Fruit fly (Drosophila melanogaster): ENCODE measurements around the gene Cpr72Ec.

DNA sequence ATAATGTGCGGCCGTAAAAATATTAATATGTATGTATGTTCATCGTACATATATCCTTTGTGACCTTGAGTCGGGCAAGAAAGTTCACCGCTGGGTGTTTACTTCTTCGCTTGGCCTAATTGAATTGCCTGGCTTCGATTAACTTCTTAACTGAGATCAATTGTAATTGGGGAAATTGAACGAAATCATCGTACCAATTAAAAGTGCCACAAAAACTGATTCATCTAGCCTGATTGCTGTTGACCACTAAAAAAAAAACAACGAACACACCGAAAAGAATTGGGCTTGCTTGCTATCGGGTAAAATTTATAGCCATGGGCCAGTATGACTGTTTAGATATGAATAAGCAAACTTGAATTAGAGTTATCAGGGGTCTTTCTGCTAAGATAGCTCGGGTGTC is 35.1 kb upstream of the Cpr72Ec start:
- no peak for TF ChIP-seq Lpt (GFP tag; optimal IDR thresholded peaks at IDR 0.05)
- TF ChIP-seq Blimp-1 (GFP tag; optimal IDR thresholded peaks at IDR 0.05): no peak
- no peak for TF ChIP-seq Eip78C (GFP tag)
- peak; percentile 60 for TF ChIP-seq svp (GFP tag)
- TF ChIP-seq CG15336 (GFP tag; IDR thresholded peaks at IDR 0.05): no peak
- TF ChIP-seq CG1621 (tag; optimal IDR thresholded peaks at IDR 0.05): no peak
- no peak for TF ChIP-seq CG8632 (GFP tag; optimal IDR thresholded peaks at IDR 0.05)
- TF ChIP-seq CG11902 (GFP tag; optimal IDR thresholded peaks at IDR 0.05): no peak
- TF ChIP-seq eg (GFP tag; IDR thresholded peaks at IDR 0.05): no peak
- no peak for TF ChIP-seq CG9139 (GFP tag; optimal IDR thresholded peaks at IDR 0.05)
- no peak for TF ChIP-seq dac (GFP tag; optimal IDR thresholded peaks at IDR 0.05)
